Fruit fly (Drosophila melanogaster) whole organism: Measurements from ENCODE around the gene Ir84a.

Experiments
- Dll ChIP-seq: fragments of >200 bp; optimal IDR thresholded peaks from 2 replicates; lab custom pipeline; 2017
- psq ChIP-seq: fragments of >200 bp; optimal IDR thresholded peaks from 2 replicates; lab custom pipeline; 2017

DNA sequence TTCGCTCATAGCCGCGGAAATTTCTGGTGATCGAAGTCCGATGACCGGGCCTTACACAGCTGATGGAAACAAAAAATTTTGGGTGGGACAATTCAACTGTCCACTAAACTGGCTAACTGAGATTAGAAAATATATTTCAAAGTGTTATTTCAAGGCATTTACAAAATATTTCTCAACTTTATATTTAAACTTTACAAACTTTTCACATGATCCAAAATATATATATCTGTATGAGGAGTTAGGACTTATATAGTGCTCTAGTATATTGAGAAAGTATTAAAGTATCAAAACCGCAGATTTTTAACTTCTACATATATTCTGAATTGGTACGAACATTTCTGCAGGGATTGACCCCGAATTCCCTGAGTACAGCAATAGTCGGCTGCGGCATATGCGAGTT is 44.6 kb upstream of the Ir84a start, which contains the start of gene CG17944:
- no peak for TF ChIP-seq psq (lab: Kevin White, UChicago)
- TF ChIP-seq Dll (lab: Kevin White, UChicago), result no peak
